Worm (Caenorhabditis elegans) whole organism, L4 larva: Measurements from ENCODE around the gene smf-3.
A peak's percentile ranks its signal among the peaks of the same experiment; 100 is the strongest.

Experiments
- T20F7.1 ChIP-seq: fragments of 200-800 bp; sonication (Bioruptor generic); optimal IDR thresholded peaks from 2 replicates; lab custom pipeline; 2018; ENCODE audit warnings: mild to moderate bottlenecking, missing genetic modification characterization, missing compliant biosample characterization
- T26A8.4 ChIP-seq: fragments of 200-800 bp; sonication (Bioruptor generic); IDR thresholded peaks from 2 replicates; pipeline ENCODE4 v1.3.6; 2022; ENCODE audit warnings: missing genetic modification characterization, missing compliant biosample characterization
- Y105C5A.15 ChIP-seq: fragments of 200-800 bp; sonication (Bioruptor generic); IDR thresholded peaks from 2 replicates; pipeline ENCODE4 v1.3.6; 2022; ENCODE audit warnings: missing genetic modification characterization, missing compliant biosample characterization
- Y48G9A.11 ChIP-seq: fragments of 200-800 bp; sonication (Bioruptor generic); IDR thresholded peaks from 2 replicates; pipeline ENCODE4 v1.3.6; 2022; ENCODE audit warnings: missing genetic modification reagents, missing genetic modification characterization, missing compliant biosample characterization
- Y5F2A.4 ChIP-seq: fragments of 200-800 bp; sonication (Bioruptor generic); optimal IDR thresholded peaks from 2 replicates; lab custom pipeline; 2018; ENCODE audit warnings: mild to moderate bottlenecking, missing genetic modification characterization, missing compliant biosample characterization
- ZK337.2 ChIP-seq: fragments of 200-800 bp; sonication (Bioruptor generic); IDR thresholded peaks from 2 replicates; pipeline ENCODE4 v1.3.6; 2022; ENCODE audit warnings: missing genetic modification reagents, missing genetic modification characterization, missing compliant biosample characterization
- ZK546.5 ChIP-seq, 2 experiments: sonication (generic microtip); optimal IDR thresholded peaks; 2 replicates each; lab custom pipeline; 2017; ENCODE audit warnings: missing biosample characterization in 2 of 2, missing genetic modification characterization in 2 of 2
- aha-1 ChIP-seq: fragments of 150-350 bp; peaks from one replicate; lab custom pipeline; 2014; ENCODE audit warnings: missing biosample characterization, missing genetic modification characterization
- aly-2 ChIP-seq: sonication (generic microtip); optimal IDR thresholded peaks from 2 replicates; lab custom pipeline; 2018; ENCODE audit warnings: missing biosample characterization, missing genetic modification characterization
- arid-1 ChIP-seq: fragments of 200-800 bp; sonication (Bioruptor generic); conservative IDR thresholded peaks from 2 replicates; pipeline ENCODE4 v1.3.6; 2022; ENCODE audit warnings: missing genetic modification reagents, missing genetic modification characterization, missing compliant biosample characterization
- attf-4 ChIP-seq: sonication (generic microtip); optimal IDR thresholded peaks from 3 replicates; lab custom pipeline; 2017; ENCODE audit warnings: missing biosample characterization, missing genetic modification characterization
- ceh-20 ChIP-seq: fragments of 200-800 bp; sonication (Bioruptor generic); IDR thresholded peaks from 2 replicates; pipeline ENCODE4 v1.3.6; 2022; ENCODE audit warnings: missing genetic modification reagents, missing genetic modification characterization, missing compliant biosample characterization
- ceh-28 ChIP-seq: fragments of 150-350 bp; optimal IDR thresholded peaks from 2 replicates; lab custom pipeline; 2014; ENCODE audit warnings: missing biosample characterization, missing genetic modification reagents, missing genetic modification characterization
- ceh-32 ChIP-seq: sonication (generic microtip); optimal IDR thresholded peaks from 2 replicates; lab custom pipeline; 2016; ENCODE audit warnings: mild to moderate bottlenecking, missing genetic modification characterization, missing compliant biosample characterization; ENCODE audit not compliant: poor library complexity
- ceh-44 ChIP-seq: fragments of 200-800 bp; sonication (Bioruptor generic); IDR thresholded peaks from 2 replicates; pipeline ENCODE4 v1.3.6; 2022; ENCODE audit warnings: missing genetic modification reagents, missing genetic modification characterization, missing compliant biosample characterization
- ceh-62 ChIP-seq: sonication (generic microtip); optimal IDR thresholded peaks from 2 replicates; lab custom pipeline; 2017; ENCODE audit warnings: missing biosample characterization, missing genetic modification characterization
- ces-1 ChIP-seq: fragments of 150-350 bp; sonication (generic microtip); optimal IDR thresholded peaks from 4 replicates; lab custom pipeline; 2014; ENCODE audit warnings: missing biosample characterization, missing genetic modification reagents, missing genetic modification characterization
- cey-2 ChIP-seq: sonication (generic microtip); optimal IDR thresholded peaks from 3 replicates; lab custom pipeline; 2017; ENCODE audit warnings: missing genetic modification characterization, mild to moderate bottlenecking, missing compliant biosample characterization, antibody characterized with exemption, borderline replicate concordance; ENCODE audit not compliant: insufficient read depth
- ctbp-1 ChIP-seq: fragments of 200-800 bp; sonication (Bioruptor generic); IDR thresholded peaks from 2 replicates; pipeline ENCODE4 v1.3.6; 2022; ENCODE audit warnings: missing genetic modification reagents, missing genetic modification characterization, missing compliant biosample characterization
- daf-16 ChIP-seq, 3 experiments: sonication (generic microtip); optimal IDR thresholded peaks; 2 replicates each; lab custom pipeline; 2016 to 2017; ENCODE audit warnings: missing genetic modification characterization in 3 of 3, missing genetic modification reagents in 3 of 3, mild to moderate bottlenecking in 2 of 3, missing compliant biosample characterization in 2 of 3, missing biosample characterization in 1 of 3, moderate library complexity in 1 of 3
- dpl-1 ChIP-seq: fragments of 150-350 bp; optimal IDR thresholded peaks from 2 replicates; lab custom pipeline; 2014; ENCODE audit warnings: missing biosample characterization, missing genetic modification reagents, missing genetic modification characterization
- egl-43 ChIP-seq: fragments of 200-800 bp; sonication (Bioruptor generic); IDR thresholded peaks from 2 replicates; pipeline ENCODE4 v1.3.6; 2022; ENCODE audit warnings: missing genetic modification reagents, missing genetic modification characterization, missing compliant biosample characterization
- fkh-10 ChIP-seq: fragments of 150-350 bp; optimal IDR thresholded peaks from 2 replicates; lab custom pipeline; 2014; ENCODE audit warnings: missing biosample characterization, missing genetic modification reagents, missing genetic modification characterization
- hif-1 ChIP-seq, 2 experiments: sonication (generic microtip); optimal IDR thresholded peaks; 2 replicates each; lab custom pipeline; 2016 to 2017; ENCODE audit warnings: missing compliant biosample characterization in 2 of 2, missing genetic modification characterization in 2 of 2, missing genetic modification reagents in 2 of 2, missing genotype in 2 of 2, mild to moderate bottlenecking in 1 of 2
- hlh-11 ChIP-seq: fragments of 200-800 bp; sonication (Bioruptor generic); optimal IDR thresholded peaks from 2 replicates; lab custom pipeline; 2018; ENCODE audit warnings: mild to moderate bottlenecking, missing genetic modification characterization, missing compliant biosample characterization
- hlh-30 ChIP-seq: sonication (generic microtip); optimal IDR thresholded peaks from 2 replicates; lab custom pipeline; 2017; ENCODE audit warnings: antibody characterized with exemption, mild to moderate bottlenecking, missing genetic modification characterization, missing compliant biosample characterization; ENCODE audit not compliant: insufficient read depth
- hmg-1.1 ChIP-seq: fragments of 200-800 bp; sonication (Bioruptor generic); IDR thresholded peaks from 2 replicates; pipeline ENCODE4 v1.3.6; 2022; ENCODE audit warnings: missing genetic modification reagents, missing genetic modification characterization, missing compliant biosample characterization
- lin-15B ChIP-seq: fragments of 150-350 bp; sonication (generic microtip); optimal IDR thresholded peaks from 3 replicates; lab custom pipeline; 2014; ENCODE audit warnings: missing biosample characterization, missing genetic modification characterization
- lir-3 ChIP-seq: sonication (generic microtip); optimal IDR thresholded peaks from 2 replicates; lab custom pipeline; 2016; ENCODE audit warnings: mild to moderate bottlenecking, missing genetic modification characterization, missing compliant biosample characterization
- madf-9 ChIP-seq: fragments of 200-800 bp; sonication (Bioruptor generic); conservative IDR thresholded peaks from 2 replicates; pipeline ENCODE4 v1.3.6; 2022; ENCODE audit warnings: missing genetic modification reagents, missing genetic modification characterization, missing compliant biosample characterization
- mxl-2 ChIP-seq: fragments of 200-800 bp; sonication (Bioruptor generic); conservative IDR thresholded peaks from 2 replicates; pipeline ENCODE4 v1.3.6; 2022; ENCODE audit warnings: missing genetic modification reagents, missing genetic modification characterization, missing compliant biosample characterization
- nhr-11 ChIP-seq: fragments of 150-350 bp; optimal IDR thresholded peaks from 2 replicates; lab custom pipeline; 2014; ENCODE audit warnings: missing biosample characterization, missing genetic modification characterization
- nhr-28 ChIP-seq: fragments of 150-350 bp; optimal IDR thresholded peaks from 2 replicates; lab custom pipeline; 2014; ENCODE audit warnings: missing biosample characterization, missing genetic modification characterization
- nhr-41 ChIP-seq: fragments of 200-800 bp; sonication (Bioruptor generic); IDR thresholded peaks from 2 replicates; pipeline ENCODE4 v1.3.6; 2022; ENCODE audit warnings: missing genetic modification reagents, missing genetic modification characterization, missing compliant biosample characterization
- nhr-48 ChIP-seq: sonication (generic microtip); optimal IDR thresholded peaks from 2 replicates; lab custom pipeline; 2016; ENCODE audit warnings: mild to moderate bottlenecking, missing genetic modification characterization, missing compliant biosample characterization
- nhr-76 ChIP-seq: fragments of 150-350 bp; optimal IDR thresholded peaks from 2 replicates; lab custom pipeline; 2014; ENCODE audit warnings: missing biosample characterization, missing genetic modification characterization
- pha-4 ChIP-seq, 2 experiments: fragments of 150-350 bp in 1 of 2; fragments of 200-800 bp in 1 of 2; sonication (Bioruptor generic) in 1 of 2; IDR thresholded peaks in 1 of 2; optimal IDR thresholded peaks in 1 of 2; 2 replicates each; pipeline versions ENCODE4 v1.3.6 to Lab custom; 2014 to 2022; ENCODE audit warnings: missing genetic modification characterization in 2 of 2, missing genetic modification reagents in 2 of 2, missing biosample characterization in 1 of 2, missing compliant biosample characterization in 1 of 2
- php-3 ChIP-seq: fragments of 200-800 bp; sonication (Bioruptor generic); IDR thresholded peaks from 2 replicates; pipeline ENCODE4 v1.3.6; 2022; ENCODE audit warnings: missing genetic modification reagents, missing genetic modification characterization, missing compliant biosample characterization
- saeg-2 ChIP-seq: fragments of 200-800 bp; sonication (Bioruptor generic); IDR thresholded peaks from 2 replicates; pipeline ENCODE4 v1.3.6; 2022; ENCODE audit warnings: missing genetic modification reagents, missing genetic modification characterization, missing compliant biosample characterization
- skn-1 ChIP-seq: fragments of 150-350 bp; optimal IDR thresholded peaks from 2 replicates; lab custom pipeline; 2014; ENCODE audit warnings: missing biosample characterization, missing genetic modification characterization
- spr-1 ChIP-seq: sonication (generic microtip); optimal IDR thresholded peaks from 2 replicates; lab custom pipeline; 2016; ENCODE audit warnings: mild to moderate bottlenecking, missing genetic modification characterization, missing compliant biosample characterization
- unc-130 ChIP-seq: sonication (generic microtip); optimal IDR thresholded peaks from 2 replicates; lab custom pipeline; 2016; ENCODE audit warnings: missing genetic modification reagents, missing genetic modification characterization, missing compliant biosample characterization
- unc-39 ChIP-seq: sonication (generic microtip); optimal IDR thresholded peaks from 2 replicates; lab custom pipeline; 2017; ENCODE audit warnings: missing biosample characterization, missing genetic modification characterization
- vab-7 ChIP-seq: fragments of 200-800 bp; sonication (Bioruptor generic); IDR thresholded peaks from 2 replicates; pipeline ENCODE4 v1.3.6; 2022; ENCODE audit warnings: missing genetic modification reagents, missing genetic modification characterization, missing compliant biosample characterization
- zag-1 ChIP-seq: fragments of 150-350 bp; optimal IDR thresholded peaks from 2 replicates; lab custom pipeline; 2014; ENCODE audit warnings: missing biosample characterization, missing genetic modification characterization
- zfp-3 ChIP-seq: fragments of 200-800 bp; sonication (Bioruptor generic); conservative IDR thresholded peaks from 2 replicates; pipeline ENCODE4 v1.3.6; 2022; ENCODE audit warnings: missing genetic modification reagents, missing genetic modification characterization, missing compliant biosample characterization
- zip-2 ChIP-seq: fragments of 150-350 bp; optimal IDR thresholded peaks from 2 replicates; lab custom pipeline; 2014; ENCODE audit warnings: missing biosample characterization, missing genetic modification characterization
- ztf-11 ChIP-seq: fragments of 150-350 bp; optimal IDR thresholded peaks from 2 replicates; lab custom pipeline; 2014; ENCODE audit warnings: missing biosample characterization, missing genetic modification characterization
- ztf-7 ChIP-seq: fragments of 150-350 bp; optimal IDR thresholded peaks from 2 replicates; lab custom pipeline; 2014; ENCODE audit warnings: missing biosample characterization, missing genetic modification characterization

The smf-3 gene

DNA sequence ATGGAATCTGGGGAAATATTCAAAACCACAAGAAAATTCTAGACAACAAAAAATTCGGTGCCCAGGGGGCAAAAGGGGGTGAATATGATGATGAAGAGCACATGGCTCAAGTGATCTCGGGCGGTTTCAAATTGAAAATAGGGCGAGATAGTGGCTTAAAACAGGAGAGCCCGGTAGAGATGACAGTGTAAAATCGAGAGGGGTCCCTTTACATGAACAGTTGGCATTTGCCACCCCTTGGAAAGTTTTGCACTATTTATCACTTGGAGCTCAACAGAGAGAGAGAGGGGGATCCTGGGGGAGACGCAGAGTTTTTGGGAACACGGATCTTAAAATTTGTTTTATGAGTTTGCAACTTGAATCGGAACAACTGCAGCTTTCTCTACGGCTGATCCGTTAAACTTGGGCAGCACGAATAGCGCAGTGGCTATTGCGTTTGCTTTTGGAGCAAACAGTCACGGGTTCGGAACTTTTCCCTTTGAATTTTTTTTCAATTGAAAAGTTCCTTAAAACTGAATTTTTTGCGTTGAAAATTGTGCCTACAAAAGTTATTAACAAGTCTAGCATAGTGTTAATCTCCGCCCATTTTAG is 46.8 kb downstream of the smf-3 start:
- TF ChIP-seq spr-1 (tag; lab: Kevin White, UChicago) = no peak
- TF ChIP-seq ZK337.2 (GFP tag; lab: Robert Waterston, UW) = no peak
- TF ChIP-seq unc-130 (GFP tag; lab: Kevin White, UChicago) = no peak
- TF ChIP-seq dpl-1 (GFP tag; lab: Kevin White, UChicago) = no peak
- peak; percentile 69 for TF ChIP-seq vab-7
- TF ChIP-seq lin-15B = no peak
- TF ChIP-seq nhr-28 = no peak
- TF ChIP-seq ceh-32 (tag; lab: Kevin White, UChicago) = no peak
- TF ChIP-seq hlh-30 = peak; percentile 4
- TF ChIP-seq nhr-41 (GFP tag; lab: Robert Waterston, UW) = no peak
- TF ChIP-seq hmg-1.1 = 0 out of 2 replicates have a peak, but pooled peaks have one; percentile 11
- no peak for TF ChIP-seq saeg-2 (GFP tag; lab: Robert Waterston, UW)
- TF ChIP-seq ztf-11 (tag; lab: Kevin White, UChicago) = no peak
- TF ChIP-seq php-3 (GFP tag; lab: Robert Waterston, UW) = peak; percentile 62
- TF ChIP-seq ceh-20 (GFP tag; lab: Robert Waterston, UW) = 0 out of 2 replicates have a peak, but pooled peaks have one; percentile 15
- TF ChIP-seq ceh-44 (GFP tag; lab: Robert Waterston, UW) = no peak
- TF ChIP-seq ZK546.5 (tag; optimal IDR thresholded peaks at IDR 0.05; lab: Kevin White, UChicago) = no peak
- no peak for TF ChIP-seq aha-1 (tag; lab: Kevin White, UChicago)
- TF ChIP-seq ceh-62 (tag; lab: Kevin White, UChicago) = no peak
- no peak for TF ChIP-seq ztf-7 (tag; lab: Kevin White, UChicago)
- peak; percentile 40 for TF ChIP-seq hlh-11 (tag; lab: Kevin White, UChicago)
- no peak for TF ChIP-seq ctbp-1 (GFP tag; lab: Robert Waterston, UW)
- TF ChIP-seq ceh-28 (tag; lab: Kevin White, UChicago) = no peak
- TF ChIP-seq nhr-11 (tag; lab: Kevin White, UChicago) = peak; percentile 2
- TF ChIP-seq lir-3 (tag; lab: Kevin White, UChicago) = peak; percentile 13
- peak; percentile 15 for TF ChIP-seq Y5F2A.4 (GFP tag; lab: Kevin White, UChicago)
- 0 out of 2 replicates have a peak, but pooled peaks have one; percentile 22 for TF ChIP-seq Y105C5A.15
- no peak for TF ChIP-seq attf-4 (tag; lab: Kevin White, UChicago)
- TF ChIP-seq fkh-10 (GFP tag; lab: Kevin White, UChicago) = no peak
- TF ChIP-seq pha-4 (GFP tag; IDR thresholded peaks at IDR 0.05; lab: Robert Waterston, UW) = peak; percentile 68; the same call in 1 of the 2 replicates
- no peak for TF ChIP-seq pha-4 (tag; optimal IDR thresholded peaks at IDR 0.05; lab: Kevin White, UChicago)
- TF ChIP-seq egl-43 = peak; percentile 82
- TF ChIP-seq arid-1 (GFP tag; lab: Robert Waterston, UW) = peak; percentile 78; the same call in 1 of the 2 replicates
- no peak for TF ChIP-seq aly-2 (tag; lab: Kevin White, UChicago)
- no peak for TF ChIP-seq nhr-48 (tag; lab: Kevin White, UChicago)
- TF ChIP-seq Y48G9A.11 (GFP tag; lab: Robert Waterston, UW) = peak; percentile 72
- TF ChIP-seq nhr-76 = no peak
- TF ChIP-seq cey-2 = no peak
- no peak for TF ChIP-seq T26A8.4 (GFP tag; lab: Robert Waterston, UW)
- peak; percentile 63 to 67 for TF ChIP-seq daf-16 (GFP tag; optimal IDR thresholded peaks at IDR 0.05; lab: Kevin White, UChicago)
- no peak for TF ChIP-seq daf-16 (tag; optimal IDR thresholded peaks at IDR 0.05; lab: Kevin White, UChicago)
- TF ChIP-seq skn-1 = no peak
- no peak for TF ChIP-seq zip-2
- TF ChIP-seq zfp-3 (GFP tag; lab: Robert Waterston, UW) = no peak; the same call in 1 of the 2 replicates
- TF ChIP-seq ces-1 (GFP tag; lab: Kevin White, UChicago) = no peak
- TF ChIP-seq T20F7.1 (GFP tag; lab: Kevin White, UChicago) = no peak
- no peak for TF ChIP-seq unc-39 (tag; lab: Kevin White, UChicago)
- no peak for TF ChIP-seq zag-1 (tag; lab: Kevin White, UChicago)
- no peak for TF ChIP-seq mxl-2
- TF ChIP-seq madf-9 (GFP tag; lab: Robert Waterston, UW) = no peak
- TF ChIP-seq hif-1 (tag; optimal IDR thresholded peaks at IDR 0.05; lab: Kevin White, UChicago) = no peak
